Worm (Caenorhabditis elegans): ENCODE measurements around the gene R04A9.6.

DNA sequence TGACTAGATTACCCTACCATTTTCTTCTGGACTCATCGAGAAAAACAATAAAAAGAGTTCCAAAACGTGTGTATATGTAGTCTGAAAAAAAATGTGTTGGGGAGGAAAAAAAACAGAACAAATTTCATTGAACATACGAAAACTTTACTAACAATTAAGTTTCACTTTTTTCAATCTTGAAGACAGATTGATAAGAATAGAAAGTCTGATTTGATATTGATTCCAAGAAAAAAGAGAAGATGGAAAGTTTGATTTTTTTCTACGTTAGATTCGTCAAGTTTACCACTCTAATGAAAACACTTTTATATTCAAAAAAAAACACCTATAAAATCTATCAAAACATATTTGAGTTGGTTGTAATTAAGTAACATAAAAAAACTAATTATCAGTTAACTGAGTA lies 6.9 kb upstream of the R04A9.6 start, which contains the start of gene R04A9.9:
- no peak for TF ChIP-seq W03F9.2 (tag; optimal IDR thresholded peaks at IDR 0.05)
- TF ChIP-seq him-1 (tag; optimal IDR thresholded peaks at IDR 0.05), result no peak

All from whole organism, L4/young adult.